Fruit fly (Drosophila melanogaster): Measurements from ENCODE around the gene CAH16.

The CAH16 gene

DNA sequence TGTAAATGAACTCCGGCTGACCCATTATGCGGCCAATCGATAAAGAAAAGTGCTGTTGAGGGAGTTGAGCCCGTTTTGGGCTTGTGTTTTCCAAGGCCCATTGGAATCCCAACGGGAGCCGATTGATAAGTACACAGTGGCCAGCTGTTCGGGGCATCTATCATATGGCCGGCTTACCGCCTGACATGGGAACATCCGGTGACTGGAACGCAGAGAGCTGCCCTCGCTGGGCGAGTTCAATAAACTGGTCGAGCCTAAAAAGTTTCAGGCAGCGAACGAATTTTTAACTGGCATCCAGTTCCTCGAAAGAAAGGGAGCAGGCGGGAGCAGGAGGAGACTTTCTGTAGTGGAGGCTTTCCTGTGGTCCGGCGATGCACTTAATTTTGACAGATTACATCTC lies 41.5 kb downstream of the CAH16 start:
- TF ChIP-seq Vsx2 (GFP tag; optimal IDR thresholded peaks at IDR 0.05; ENCODE audit: partially characterized antibody) (peak; percentile 30), Abd-B (GFP tag; optimal IDR thresholded peaks at IDR 0.05) (no peak)

DNA sequence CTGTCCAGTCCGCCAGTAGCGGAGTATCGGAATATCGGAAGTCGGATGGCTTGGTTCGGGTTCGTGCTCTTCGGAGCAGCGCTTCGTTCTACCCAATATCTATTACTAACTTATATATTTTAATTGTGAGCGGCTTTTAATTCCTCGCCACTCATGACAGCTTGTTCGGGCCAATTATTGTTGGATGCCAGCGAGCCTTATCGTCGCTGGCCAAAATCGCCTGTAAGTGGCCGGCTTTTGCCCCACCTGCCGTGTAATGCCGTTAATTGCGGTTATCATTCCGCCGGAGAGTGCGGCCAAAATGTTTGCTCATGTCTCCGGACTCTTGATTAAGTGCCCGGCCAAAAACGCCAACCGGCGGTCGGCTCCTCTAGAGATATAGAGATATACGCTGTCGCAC lies 45.2 kb downstream of the CAH16 start, which contains the start of gene pHCl-2:
TSS of gene pHCl-2 (minus strand) at position 101 of the 400 bp plus-strand sequence.
- TF ChIP-seq dsf (GFP tag; optimal IDR thresholded peaks at IDR 0.05; ENCODE audit: borderline replicate concordance): no peak
- no peak for TF ChIP-seq h (GFP tag; optimal IDR thresholded peaks at IDR 0.05)
- no peak for TF ChIP-seq Sp1 (GFP tag; optimal IDR thresholded peaks at IDR 0.05)
- no peak for TF ChIP-seq CG9705 (GFP tag; optimal IDR thresholded peaks at IDR 0.05)
- TF ChIP-seq Jra (GFP tag; optimal IDR thresholded peaks at IDR 0.05): no peak
- no peak for TF ChIP-seq HLH106 (tag; optimal IDR thresholded peaks at IDR 0.05)
- no peak for TF ChIP-seq CrebA (GFP tag; optimal IDR thresholded peaks at IDR 0.05; ENCODE audit: borderline replicate concordance)

DNA sequence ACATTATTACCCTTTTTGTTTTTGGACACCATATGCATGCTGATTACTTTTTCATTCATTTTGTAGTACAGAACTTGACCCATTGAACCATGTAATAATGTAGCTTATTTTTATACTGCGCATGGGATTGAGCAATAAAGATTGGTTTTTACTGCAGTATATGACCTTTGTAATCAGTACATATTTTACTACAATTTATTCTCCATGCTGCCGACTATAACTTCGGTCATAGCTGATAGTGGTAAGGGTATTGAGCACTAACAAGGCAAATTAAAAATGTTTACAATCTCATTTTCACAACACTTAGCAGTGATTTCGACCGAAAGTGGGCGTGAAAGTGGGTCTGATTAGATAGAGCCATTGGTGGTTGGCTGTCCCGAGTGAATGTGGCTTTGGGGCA lies 46.4 kb downstream of the CAH16 start:
- TF ChIP-seq Vsx2 (GFP tag; optimal IDR thresholded peaks at IDR 0.05; ENCODE audit: partially characterized antibody) (no peak), jim (GFP tag; optimal IDR thresholded peaks at IDR 0.05) (no peak), Dif (GFP tag; optimal IDR thresholded peaks at IDR 0.05; ENCODE audit: partially characterized antibody) (no peak)

DNA sequence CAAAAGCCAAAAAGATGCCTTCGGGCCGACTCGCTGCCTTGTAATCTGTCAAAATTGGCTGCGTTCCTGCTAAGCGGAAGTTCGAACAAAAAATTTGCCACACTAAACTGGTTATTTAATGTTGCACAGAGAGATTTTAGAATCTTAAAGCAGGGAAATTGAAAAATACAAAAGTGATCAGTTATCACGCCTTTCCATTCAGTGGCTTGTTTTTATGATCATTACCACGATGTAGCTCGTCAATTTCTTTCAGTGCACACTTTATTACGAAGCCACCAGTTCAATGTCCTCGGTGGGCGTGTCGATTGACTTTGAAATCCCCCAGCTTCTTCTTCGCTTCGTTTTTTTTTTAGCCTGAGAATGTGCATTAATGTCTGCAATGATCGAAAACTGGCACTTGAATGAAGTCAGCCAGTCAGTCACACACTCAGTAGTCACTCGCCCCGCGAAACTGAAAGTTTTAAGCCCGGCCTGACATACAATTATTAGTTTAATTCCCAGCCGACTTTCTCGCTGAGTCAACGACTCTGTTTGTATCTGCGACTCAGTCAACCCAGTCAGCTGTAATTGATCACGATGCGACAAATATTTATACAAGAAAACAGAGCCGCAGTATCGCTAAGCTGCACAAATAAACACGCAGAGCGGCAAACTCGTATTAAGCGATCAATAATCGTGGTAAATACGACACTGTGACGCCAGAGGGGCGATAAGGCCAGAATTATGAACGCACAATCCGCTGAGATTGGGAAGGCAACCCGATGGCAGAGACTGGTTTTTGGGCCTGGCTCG lies 49.0 kb downstream of the CAH16 start:
- no peak for TF ChIP-seq pan (optimal IDR thresholded peaks at IDR 0.05)
- no peak for TF ChIP-seq Dfd (GFP tag; optimal IDR thresholded peaks at IDR 0.05)
- TF ChIP-seq HLH106 (tag; optimal IDR thresholded peaks at IDR 0.05): peak; percentile 79
- TF ChIP-seq brk (GFP tag; optimal IDR thresholded peaks at IDR 0.05): no peak
- TF ChIP-seq woc (GFP tag; optimal IDR thresholded peaks at IDR 0.05): peak; percentile 67
- no peak for TF ChIP-seq jim (GFP tag; optimal IDR thresholded peaks at IDR 0.05)
- TF ChIP-seq dsf (GFP tag; optimal IDR thresholded peaks at IDR 0.05; ENCODE audit: borderline replicate concordance): no peak
- peak; percentile 36 for TF ChIP-seq sage (GFP tag; optimal IDR thresholded peaks at IDR 0.05)
- TF ChIP-seq sv (GFP tag; optimal IDR thresholded peaks at IDR 0.05): no peak
- TF ChIP-seq OdsH (GFP tag; optimal IDR thresholded peaks at IDR 0.05): peak; percentile 51
- TF ChIP-seq CrebA (GFP tag; optimal IDR thresholded peaks at IDR 0.05; ENCODE audit: borderline replicate concordance): no peak
- no peak for TF ChIP-seq usp (GFP tag; optimal IDR thresholded peaks at IDR 0.05)
- peak; percentile 62 for TF ChIP-seq psq (GFP tag; optimal IDR thresholded peaks at IDR 0.05)
- peak; percentile 82 for TF ChIP-seq br (GFP tag; optimal IDR thresholded peaks at IDR 0.05)
- TF ChIP-seq rgr (GFP tag; optimal IDR thresholded peaks at IDR 0.05): peak; percentile 56
- TF ChIP-seq CG32264 (GFP tag; optimal IDR thresholded peaks at IDR 0.05): peak; percentile 60
- TF ChIP-seq Sp1 (GFP tag; optimal IDR thresholded peaks at IDR 0.05): peak; percentile 80
- TF ChIP-seq Rel (GFP tag; optimal IDR thresholded peaks at IDR 0.05): no peak
- TF ChIP-seq Rel (tag; optimal IDR thresholded peaks at IDR 0.05): peak; percentile 4
- peak; percentile 70 for TF ChIP-seq ey (GFP tag; optimal IDR thresholded peaks at IDR 0.05)
- TF ChIP-seq dmrt93B (GFP tag; optimal IDR thresholded peaks at IDR 0.05): peak; percentile 53
- TF ChIP-seq fru (GFP tag; optimal IDR thresholded peaks at IDR 0.05): peak; percentile 85
- no peak for TF ChIP-seq Myc (optimal IDR thresholded peaks at IDR 0.05)
- TF ChIP-seq Jra (GFP tag; optimal IDR thresholded peaks at IDR 0.05): peak; percentile 54
- no peak for TF ChIP-seq lola (GFP tag; optimal IDR thresholded peaks at IDR 0.05)
- TF ChIP-seq Mio (GFP tag; optimal IDR thresholded peaks at IDR 0.05): no peak
- TF ChIP-seq Dif (GFP tag; optimal IDR thresholded peaks at IDR 0.05; ENCODE audit: partially characterized antibody): no peak
- peak in 1 of 2 experiments; percentile 81 for TF ChIP-seq foxo (GFP tag; optimal IDR thresholded peaks at IDR 0.05)
- TF ChIP-seq Hnf4 (GFP tag; optimal IDR thresholded peaks at IDR 0.05): peak; percentile 56
- TF ChIP-seq Hr83 (GFP tag; optimal IDR thresholded peaks at IDR 0.05; ENCODE audit: poor library complexity, severe bottlenecking): no peak
- TF ChIP-seq dl (GFP tag; optimal IDR thresholded peaks at IDR 0.05; ENCODE audit: insufficient read depth in 1 of 2, partially characterized antibody in 2 of 2): no peak
- TF ChIP-seq CG9705 (GFP tag; optimal IDR thresholded peaks at IDR 0.05): peak; percentile 41
- peak; percentile 81 for TF ChIP-seq h (GFP tag; optimal IDR thresholded peaks at IDR 0.05)
- no peak for TF ChIP-seq Hr78 (GFP tag; optimal IDR thresholded peaks at IDR 0.05)
- no peak for TF ChIP-seq GATAd (GFP tag; optimal IDR thresholded peaks at IDR 0.05)
- TF ChIP-seq N (GFP tag; optimal IDR thresholded peaks at IDR 0.05): no peak
- no peak for TF ChIP-seq Vsx2 (GFP tag; optimal IDR thresholded peaks at IDR 0.05; ENCODE audit: partially characterized antibody)
- TF ChIP-seq Abd-B (GFP tag; optimal IDR thresholded peaks at IDR 0.05): no peak
- TF ChIP-seq tai (GFP tag; optimal IDR thresholded peaks at IDR 0.05): no peak
